Fruit fly (Drosophila melanogaster): ENCODE data around the gene CG17186.

CG17186 gene

dm6 chr3R:19902926-19903739, 25.8 kb upstream of the CG17186 start, which contains the start of gene ClpX (continued):
- TF ChIP-seq CG2116 (GFP tag; optimal IDR thresholded peaks at IDR 0.05) (peak; percentile 63), CG17385 (GFP tag; optimal IDR thresholded peaks at IDR 0.05) (peak; percentile 100), CG17186 (GFP tag; optimal IDR thresholded peaks at IDR 0.05) (peak; percentile 81), CG13296 (GFP tag; optimal IDR thresholded peaks at IDR 0.05) (peak; percentile 20), CG42726 (GFP tag; IDR thresholded peaks at IDR 0.05; ENCODE audit: partially characterized antibody) (peak; percentile 46; the same call in 1 of the 2 replicates), ro (GFP tag; IDR thresholded peaks at IDR 0.05) (no peak), YL-1 (GFP tag; optimal IDR thresholded peaks at IDR 0.05) (peak; percentile 65), CG3163 (GFP tag; optimal IDR thresholded peaks at IDR 0.05) (no peak), unc-4 (GFP tag; IDR thresholded peaks at IDR 0.05; ENCODE audit: partially characterized antibody) (peak; percentile 78), Fer1 (GFP tag; optimal IDR thresholded peaks at IDR 0.05) (peak; percentile 27), CG2129 (GFP tag; IDR thresholded peaks at IDR 0.05; ENCODE audit: partially characterized antibody) (0 out of 2 replicates have a peak, but pooled peaks have one; percentile 23), CG13624 (GFP tag; optimal IDR thresholded peaks at IDR 0.05) (peak; percentile 55), dm (GFP tag; optimal IDR thresholded peaks at IDR 0.05) (peak; percentile 9), Adf1 (GFP tag; IDR thresholded peaks at IDR 0.05) (peak; percentile 20; the same call in 1 of the 2 replicates), CG14710 (tag; optimal IDR thresholded peaks at IDR 0.05) (peak; percentile 76), prd (optimal IDR thresholded peaks at IDR 0.05) (no peak), prd (GFP tag; IDR thresholded peaks at IDR 0.05) (no peak), NfI (GFP tag; optimal IDR thresholded peaks at IDR 0.05) (peak; percentile 9), bbx (GFP tag; IDR thresholded peaks at IDR 0.05; ENCODE audit: partially characterized antibody) (peak; percentile 77), jumu (GFP tag; optimal IDR thresholded peaks at IDR 0.05) (no peak), D19A (tag; optimal IDR thresholded peaks at IDR 0.05) (no peak), fd64A (GFP tag; optimal IDR thresholded peaks at IDR 0.05) (no peak), ken (GFP tag; IDR thresholded peaks at IDR 0.05) (peak; percentile 26; the same call in 1 of the 3 replicates), Dek (tag; optimal IDR thresholded peaks at IDR 0.05) (peak; percentile 20), gcm2 (GFP tag; optimal IDR thresholded peaks at IDR 0.05) (no peak), CG14860 (GFP tag; IDR thresholded peaks at IDR 0.05; ENCODE audit: partially characterized antibody) (peak; percentile 59; the same call in 2 of the 3 replicates), pan (optimal IDR thresholded peaks at IDR 0.05) (no peak), pan (GFP tag; optimal IDR thresholded peaks at IDR 0.05 in 1 of 2, IDR thresholded peaks at IDR 0.05 in 1 of 2) (peak in 1 of 2 experiments; percentile 12), CG13287 (GFP tag; IDR thresholded peaks at IDR 0.05; ENCODE audit: partially characterized antibody) (peak; percentile 80), knrl (GFP tag; IDR thresholded peaks at IDR 0.05; ENCODE audit: partially characterized antibody) (peak; percentile 60), Opbp (GFP tag; IDR thresholded peaks at IDR 0.05; ENCODE audit: partially characterized antibody) (peak; percentile 69), CG10321 (GFP tag; IDR thresholded peaks at IDR 0.05) (no peak), pzg (GFP tag; optimal IDR thresholded peaks at IDR 0.05) (peak; percentile 75), Dll (GFP tag; IDR thresholded peaks at IDR 0.05; ENCODE audit: partially characterized antibody) (peak; percentile 75), sug (tag; optimal IDR thresholded peaks at IDR 0.05) (peak; percentile 42), bigmax (GFP tag; optimal IDR thresholded peaks at IDR 0.05) (no peak), BEAF-32 (GFP tag; optimal IDR thresholded peaks at IDR 0.05) (peak; percentile 71), CG2712 (tag; optimal IDR thresholded peaks at IDR 0.05) (peak; percentile 5), HLH4C (GFP tag; IDR thresholded peaks at IDR 0.05; ENCODE audit: partially characterized antibody) (peak; percentile 79), Hr51 (GFP tag; optimal IDR thresholded peaks at IDR 0.05) (peak in 1 of 2 experiments; percentile 27), CG13894 (tag; optimal IDR thresholded peaks at IDR 0.05) (peak; percentile 10), nerfin-1 (tag; optimal IDR thresholded peaks at IDR 0.05) (peak; percentile 37), CG12391 (tag; optimal IDR thresholded peaks at IDR 0.05) (peak; percentile 7), CG12155 (GFP tag; optimal IDR thresholded peaks at IDR 0.05) (peak; percentile 100), CG12659 (GFP tag; optimal IDR thresholded peaks at IDR 0.05) (peak; percentile 54), Sin3A (optimal IDR thresholded peaks at IDR 0.05) (peak; percentile 35), sens (GFP tag) (peak; percentile 80)

Data from whole organism, embryonic.